Worm (Caenorhabditis elegans) whole organism, midembryonic: Measurements from ENCODE around the gene pmpl-1.

Source experiments
- cog-1 ChIP-seq: sonication (generic microtip); optimal IDR thresholded peaks from 2 replicates; lab custom pipeline; 2016; ENCODE audit warnings: missing genetic modification characterization, missing compliant biosample characterization
- tab-1 ChIP-seq: fragments of 200-800 bp; sonication (Bioruptor generic); IDR thresholded peaks from 2 replicates; pipeline ENCODE4 v1.3.6; 2022; ENCODE audit warnings: missing genetic modification characterization, missing compliant biosample characterization
- ztf-29 ChIP-seq: fragments of 200-800 bp; sonication (Bioruptor generic); IDR thresholded peaks from 2 replicates; pipeline ENCODE4 v1.3.6; 2022; ENCODE audit warnings: missing genetic modification reagents, missing genetic modification characterization, missing compliant biosample characterization

ce11 chrX:3759820-3760219, 28.0 kb upstream of the pmpl-1 start:
- 0 out of 2 replicates have a peak, but pooled peaks have one; percentile 44 for TF ChIP-seq tab-1
- no peak for TF ChIP-seq cog-1 (tag; lab: Kevin White, UChicago)
- TF ChIP-seq ztf-29 (GFP tag; lab: Robert Waterston, UW), result no peak
